Worm (Caenorhabditis elegans): ENCODE measurements around the gene emc-5.

emc-5 gene

ce11 chrII:11545299-11545951 is 48.8 kb downstream of the emc-5 start, which contains the start of gene dnj-13 (continued):
- TF ChIP-seq set-16 (GFP tag; IDR thresholded peaks at IDR 0.05), result peak; percentile 77
- no peak for TF ChIP-seq cey-2 (tag; optimal IDR thresholded peaks at IDR 0.05; ENCODE audit: borderline replicate concordance, insufficient read depth)
- TF ChIP-seq R02D3.7 (tag; optimal IDR thresholded peaks at IDR 0.05), result no peak
- no peak for TF ChIP-seq ces-1 (GFP tag; optimal IDR thresholded peaks at IDR 0.05)
- TF ChIP-seq jun-1 (tag; optimal IDR thresholded peaks at IDR 0.05), result peak; percentile 87
- peak; percentile 98 for TF ChIP-seq dve-1 (tag; optimal IDR thresholded peaks at IDR 0.05; ENCODE audit: insufficient read depth)
- TF ChIP-seq fkh-10 (GFP tag; optimal IDR thresholded peaks at IDR 0.05), result peak; percentile 73
- TF ChIP-seq lin-38 (GFP tag; IDR thresholded peaks at IDR 0.05), result peak; percentile 99
- peak; percentile 88 for TF ChIP-seq mxl-3 (GFP tag; optimal IDR thresholded peaks at IDR 0.05)
- peak; percentile 71 for TF ChIP-seq ama-1 (optimal IDR thresholded peaks at IDR 0.05)
- peak; percentile 89 for TF ChIP-seq Y5F2A.4 (GFP tag; optimal IDR thresholded peaks at IDR 0.05)
- no peak for TF ChIP-seq ceh-82 (tag; optimal IDR thresholded peaks at IDR 0.05)
- peak; percentile 96 for TF ChIP-seq rbr-2 (tag; optimal IDR thresholded peaks at IDR 0.05)
- TF ChIP-seq pqm-1 (tag; optimal IDR thresholded peaks at IDR 0.05), result no peak
- TF ChIP-seq dpl-1 (GFP tag; optimal IDR thresholded peaks at IDR 0.05), result peak; percentile 78
- no peak for TF ChIP-seq daf-19 (GFP tag; conservative IDR thresholded peaks at IDR 0.05)
- peak; percentile 95 for TF ChIP-seq dmd-6 (GFP tag; IDR thresholded peaks at IDR 0.05)
- TF ChIP-seq T20F7.1 (GFP tag; optimal IDR thresholded peaks at IDR 0.05), result peak; percentile 89
- TF ChIP-seq zag-1 (tag; optimal IDR thresholded peaks at IDR 0.05), result no peak
- peak; percentile 100 for TF ChIP-seq mdt-29 (GFP tag; IDR thresholded peaks at IDR 0.05)
- TF ChIP-seq lin-29 (GFP tag; IDR thresholded peaks at IDR 0.05), result peak; percentile 91
- peak; percentile 96 for TF ChIP-seq mep-1 (tag; optimal IDR thresholded peaks at IDR 0.05)
- TF ChIP-seq spr-3 (GFP tag; optimal IDR thresholded peaks at IDR 0.05), result peak; percentile 94
- peak; percentile 96 for TF ChIP-seq php-3 (GFP tag; IDR thresholded peaks at IDR 0.05)
- TF ChIP-seq mdl-1 (tag; optimal IDR thresholded peaks at IDR 0.05), result peak; percentile 75 to 76
- no peak for TF ChIP-seq skn-1 (tag; optimal IDR thresholded peaks at IDR 0.05)
- TF ChIP-seq ceh-62 (tag; optimal IDR thresholded peaks at IDR 0.05), result no peak
- peak; percentile 98 for TF ChIP-seq lin-1 (GFP tag; IDR thresholded peaks at IDR 0.05)
- TF ChIP-seq tra-1 (GFP tag; IDR thresholded peaks at IDR 0.05), result peak; percentile 96
- TF ChIP-seq nhr-48 (tag; optimal IDR thresholded peaks at IDR 0.05), result peak; percentile 89
- TF ChIP-seq saeg-2 (GFP tag; IDR thresholded peaks at IDR 0.05), result peak; percentile 93
- TF ChIP-seq F44E2.7 (GFP tag; IDR thresholded peaks at IDR 0.05), result no peak
- TF ChIP-seq nhr-76 (tag; optimal IDR thresholded peaks at IDR 0.05), result no peak
- TF ChIP-seq nhr-10 (tag; optimal IDR thresholded peaks at IDR 0.05), result peak; percentile 63
- TF ChIP-seq sdz-12 (GFP tag; optimal IDR thresholded peaks at IDR 0.05), result peak; percentile 95
- no peak for TF ChIP-seq lin-39 (tag; optimal IDR thresholded peaks at IDR 0.05)
- peak; percentile 96 for TF ChIP-seq hlh-11 (tag; optimal IDR thresholded peaks at IDR 0.05)
- TF ChIP-seq nhr-11 (tag; optimal IDR thresholded peaks at IDR 0.05), result peak; percentile 96
- TF ChIP-seq fos-1 (tag; optimal IDR thresholded peaks at IDR 0.05), result no peak
- TF ChIP-seq mes-2 (tag; optimal IDR thresholded peaks at IDR 0.05; ENCODE audit: poor library complexity, severe bottlenecking), result peak; percentile 94
- TF ChIP-seq dmd-9 (GFP tag; IDR thresholded peaks at IDR 0.05), result peak; percentile 79
- peak; percentile 66 for TF ChIP-seq lim-7 (GFP tag; IDR thresholded peaks at IDR 0.05)
- peak; percentile 73 for TF ChIP-seq zfp-2 (tag; optimal IDR thresholded peaks at IDR 0.05)
- peak; percentile 80 for TF ChIP-seq nhr-6 (tag; optimal IDR thresholded peaks at IDR 0.05)
- peak; percentile 77 to 92 for TF ChIP-seq hif-1 (tag; optimal IDR thresholded peaks at IDR 0.05)
- peak; percentile 85 for TF ChIP-seq nhr-28 (tag; optimal IDR thresholded peaks at IDR 0.05)
- peak; percentile 91 for TF ChIP-seq lin-13 (GFP tag; optimal IDR thresholded peaks at IDR 0.05)
- TF ChIP-seq attf-4 (tag; optimal IDR thresholded peaks at IDR 0.05), result no peak
- TF ChIP-seq nhr-25 (tag; optimal IDR thresholded peaks at IDR 0.05; ENCODE audit: borderline replicate concordance, insufficient read depth), result peak; percentile 68
- peak; percentile 96 for TF ChIP-seq hlh-30 (tag; optimal IDR thresholded peaks at IDR 0.05; ENCODE audit: insufficient read depth)
